Fruit fly (Drosophila melanogaster) whole organism, adult: ENCODE data around the gene beta-Spec.

Experiments used
- CG11617 ChIP-seq: fragments of 200-800 bp; sonication (Bioruptor generic); optimal IDR thresholded peaks from 2 replicates; lab custom pipeline; 2017; ENCODE audit warnings: mild to moderate bottlenecking, missing biosample characterization, missing genetic modification reagents, missing genetic modification characterization
- CG12768 ChIP-seq: fragments of 200-800 bp; sonication (Bioruptor generic); optimal IDR thresholded peaks from 2 replicates; lab custom pipeline; 2017; ENCODE audit warnings: missing biosample characterization, missing genetic modification characterization, mild to moderate bottlenecking, moderate library complexity, missing genetic modification reagents
- CG14711 ChIP-seq: fragments of 200-800 bp; sonication (Bioruptor generic); optimal IDR thresholded peaks from 2 replicates; lab custom pipeline; 2018; ENCODE audit warnings: missing biosample characterization, mild to moderate bottlenecking, missing genetic modification characterization, moderate library complexity
- CG1620 ChIP-seq: fragments of 200-800 bp; sonication (Bioruptor generic); optimal IDR thresholded peaks from 2 replicates; lab custom pipeline; 2016; ENCODE audit warnings: missing biosample characterization, missing genetic modification characterization
- CG33017 ChIP-seq: fragments of 200-800 bp; sonication (Bioruptor generic); optimal IDR thresholded peaks from 2 replicates; lab custom pipeline; 2018; ENCODE audit warnings: missing biosample characterization, mild to moderate bottlenecking, missing genetic modification characterization, moderate library complexity
- CG5204 ChIP-seq: fragments of 200-800 bp; sonication (Bioruptor generic); optimal IDR thresholded peaks from 2 replicates; lab custom pipeline; 2016; ENCODE audit warnings: missing biosample characterization, missing genetic modification characterization
- CG7045 ChIP-seq: fragments of 200-800 bp; sonication (Bioruptor generic); optimal IDR thresholded peaks from 2 replicates; lab custom pipeline; 2017; ENCODE audit warnings: missing biosample characterization, mild to moderate bottlenecking, missing genetic modification characterization
- CG7101 ChIP-seq: fragments of 200-800 bp; sonication (Bioruptor generic); optimal IDR thresholded peaks from 2 replicates; lab custom pipeline; 2018; ENCODE audit warnings: missing biosample characterization, mild to moderate bottlenecking, missing genetic modification characterization, moderate library complexity
- Clk ChIP-seq: fragments of 200-800 bp; sonication (Bioruptor generic); optimal IDR thresholded peaks from 2 replicates; lab custom pipeline; 2017; ENCODE audit warnings: missing biosample characterization, missing genetic modification characterization
- Crg-1 ChIP-seq: fragments of 200-800 bp; sonication (Bioruptor generic); optimal IDR thresholded peaks from 2 replicates; lab custom pipeline; 2016; ENCODE audit warnings: missing biosample characterization, missing genetic modification characterization
- Hr96 ChIP-seq: fragments of 200-800 bp; sonication (Bioruptor generic); optimal IDR thresholded peaks from 2 replicates; lab custom pipeline; 2016; ENCODE audit warnings: missing biosample characterization, missing genetic modification characterization
- Mnt ChIP-seq: fragments of 200-800 bp; sonication (Bioruptor generic); optimal IDR thresholded peaks from 2 replicates; lab custom pipeline; 2016; ENCODE audit warnings: missing biosample characterization, mild to moderate bottlenecking, missing genetic modification characterization
- bab1 ChIP-seq: fragments of 200-800 bp; sonication (Bioruptor generic); optimal IDR thresholded peaks from 3 replicates; lab custom pipeline; 2019; ENCODE audit warnings: missing biosample characterization, mild to moderate bottlenecking, missing genetic modification characterization, moderate library complexity
- cic ChIP-seq: fragments of 200-800 bp; sonication (Bioruptor generic); optimal IDR thresholded peaks from 2 replicates; lab custom pipeline; 2017; ENCODE audit warnings: missing biosample characterization, mild to moderate bottlenecking, missing genetic modification characterization, moderate library complexity
- cnc ChIP-seq, 2 experiments: fragments of >200 bp; optimal IDR thresholded peaks; 2 replicates each; lab custom pipeline; 2017
- kay ChIP-seq: fragments of 200-800 bp; sonication (Bioruptor generic); peaks from one replicate; lab custom pipeline; 2016; ENCODE audit warnings: missing biosample characterization, missing genetic modification characterization, borderline replicate concordance
- ovo ChIP-seq: fragments of 200-800 bp; sonication (Bioruptor generic); optimal IDR thresholded peaks from 2 replicates; lab custom pipeline; 2016; ENCODE audit warnings: missing biosample characterization, missing genetic modification characterization
- pad ChIP-seq: fragments of 200-800 bp; sonication (Bioruptor generic); optimal IDR thresholded peaks from 3 replicates; lab custom pipeline; 2017; ENCODE audit warnings: missing biosample characterization, missing genetic modification characterization, mild to moderate bottlenecking, moderate library complexity, missing genetic modification reagents
- tj ChIP-seq: fragments of 200-800 bp; sonication (Bioruptor generic); optimal IDR thresholded peaks from 3 replicates; lab custom pipeline; 2017; ENCODE audit warnings: missing biosample characterization, mild to moderate bottlenecking, missing genetic modification characterization, moderate library complexity
- toe ChIP-seq: fragments of 200-800 bp; sonication (Bioruptor generic); optimal IDR thresholded peaks from 2 replicates; lab custom pipeline; 2016; ENCODE audit warnings: missing biosample characterization, missing genetic modification characterization

Gene beta-Spec

DNA sequence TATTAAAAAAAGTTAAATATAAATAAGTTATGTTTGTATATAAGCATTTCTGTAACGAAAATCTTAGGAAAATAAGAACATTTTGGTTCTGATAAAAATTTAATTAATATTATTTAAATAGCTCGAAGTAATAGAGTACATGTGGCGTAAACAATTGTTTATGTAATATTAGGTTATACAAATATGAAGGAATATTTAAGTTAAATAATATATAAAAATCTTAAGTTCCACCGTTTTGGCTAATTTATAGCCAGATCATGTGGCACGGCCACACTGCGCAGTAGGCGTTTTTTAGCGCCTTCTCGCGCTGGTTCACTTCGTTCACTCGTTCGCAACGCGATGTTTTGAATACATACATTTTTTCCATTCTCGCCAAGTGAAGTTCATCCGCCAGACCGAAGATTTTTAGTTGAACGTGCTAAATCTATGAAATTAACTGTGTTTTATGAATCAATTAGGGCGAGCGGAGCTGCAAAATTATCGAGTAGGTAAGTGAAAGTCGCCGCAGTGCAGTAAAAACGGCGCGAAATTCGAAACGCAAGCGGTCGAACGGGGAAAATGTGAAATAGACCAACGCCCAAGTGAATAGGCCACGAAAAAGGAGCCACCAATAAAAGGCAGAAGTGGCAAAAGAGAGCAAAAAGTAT is at the start of gene beta-Spec:
Gene beta-Spec, plus strand, starts transcription at position 323 of the 647 bp plus-strand sequence.
- TF ChIP-seq CG14711: no peak
- TF ChIP-seq bab1 (GFP tag; lab: Kevin White, UChicago): peak; percentile 40

DNA sequence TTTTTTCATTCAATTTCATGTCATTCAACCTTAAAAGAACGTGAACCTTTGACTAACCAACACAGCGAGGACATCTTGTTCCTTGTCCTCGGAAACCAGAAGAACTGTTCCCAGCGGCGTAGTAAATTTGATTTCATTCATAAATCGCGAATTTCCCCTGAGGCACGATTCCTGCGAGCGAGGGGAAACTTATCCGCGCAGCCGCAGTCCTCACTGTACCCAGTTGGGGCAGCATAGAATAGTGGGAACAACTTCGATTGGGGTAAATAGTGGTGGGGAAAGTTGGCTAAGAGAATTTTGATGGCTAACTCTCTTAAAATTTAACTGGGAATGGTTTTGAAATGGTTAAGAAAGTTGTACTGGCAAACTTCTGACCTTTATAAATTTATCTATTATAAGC is 45.7 kb upstream of the beta-Spec start:
- TF ChIP-seq Clk (GFP tag; lab: Kevin White, UChicago) (no peak), pad (GFP tag; lab: Kevin White, UChicago) (peak; percentile 92)

dm6 chrX:17622187-17622586 is 35.0 kb upstream of the beta-Spec start:
- TF ChIP-seq CG1620 (GFP tag; lab: Kevin White, UChicago) (no peak), cic (GFP tag; lab: Kevin White, UChicago) (no peak), tj (no peak), CG5204 (GFP tag; lab: Kevin White, UChicago) (no peak), Clk (GFP tag; lab: Kevin White, UChicago) (no peak), toe (no peak), CG12768 (GFP tag; lab: Kevin White, UChicago) (no peak), CG7101 (tag; lab: Kevin White, UChicago) (no peak), kay (GFP tag; lab: Kevin White, UChicago) (no peak), CG33017 (tag; lab: Kevin White, UChicago) (no peak)

- TF ChIP-seq CG7101 (tag; lab: Kevin White, UChicago) (no peak), CG14711 (no peak), CG7045 (GFP tag; lab: Kevin White, UChicago) (no peak), Clk (GFP tag; lab: Kevin White, UChicago) (no peak), pad (GFP tag; lab: Kevin White, UChicago) (no peak), CG12768 (GFP tag; lab: Kevin White, UChicago) (no peak), Hr96 (GFP tag; lab: Kevin White, UChicago) (no peak), ovo (GFP tag; lab: Kevin White, UChicago) (no peak), toe (no peak), Crg-1 (GFP tag; lab: Kevin White, UChicago) (no peak), cnc (optimal IDR thresholded peaks at IDR 0.05; lab: Kevin White, UChicago) (no peak), CG33017 (tag; lab: Kevin White, UChicago) (no peak), tj (peak; percentile 99), cic (GFP tag; lab: Kevin White, UChicago) (no peak), CG5204 (GFP tag; lab: Kevin White, UChicago) (no peak), kay (GFP tag; lab: Kevin White, UChicago) (peak; percentile 97)
Observed at dm6 chrX:17624223-17624982, 32.8 kb upstream of the beta-Spec start.

DNA sequence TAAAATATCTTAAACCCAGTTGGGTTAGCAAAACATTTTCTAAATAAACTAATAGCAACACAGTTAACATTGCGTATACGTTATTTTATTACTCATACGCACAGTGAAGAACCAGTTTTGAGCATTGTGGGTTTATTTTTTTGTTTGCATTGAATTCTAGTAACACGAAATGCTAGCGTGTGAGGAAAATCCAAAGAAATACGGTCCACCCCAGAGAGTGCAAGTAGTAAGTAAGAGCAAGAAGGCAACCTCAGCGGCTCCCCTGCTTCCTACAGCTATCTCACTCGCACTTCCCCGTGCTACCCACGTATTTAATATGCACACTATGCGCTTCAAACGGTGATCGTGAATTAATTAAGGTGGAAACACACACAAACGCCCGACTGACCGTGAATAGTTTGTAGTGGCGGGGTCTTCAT is 32.2 kb upstream of the beta-Spec start:
- TF ChIP-seq CG1620 (GFP tag; lab: Kevin White, UChicago) (peak; percentile 97), toe (peak; percentile 88), bab1 (GFP tag; lab: Kevin White, UChicago) (peak; percentile 99), Hr96 (GFP tag; lab: Kevin White, UChicago) (peak; percentile 98), CG7101 (tag; lab: Kevin White, UChicago) (peak; percentile 99), kay (GFP tag; lab: Kevin White, UChicago) (peak; percentile 54), cnc (optimal IDR thresholded peaks at IDR 0.05; lab: Kevin White, UChicago) (no peak), CG12768 (GFP tag; lab: Kevin White, UChicago) (peak; percentile 94), tj (peak; percentile 98), CG7045 (GFP tag; lab: Kevin White, UChicago) (peak; percentile 90), Mnt (GFP tag; lab: Kevin White, UChicago) (peak; percentile 96), CG11617 (GFP tag; lab: Kevin White, UChicago) (peak; percentile 99), CG14711 (peak; percentile 96), Clk (GFP tag; lab: Kevin White, UChicago) (peak; percentile 85), pad (GFP tag; lab: Kevin White, UChicago) (peak; percentile 93), ovo (GFP tag; lab: Kevin White, UChicago) (peak; percentile 90), CG33017 (tag; lab: Kevin White, UChicago) (peak; percentile 96), cic (GFP tag; lab: Kevin White, UChicago) (peak; percentile 68), Crg-1 (GFP tag; lab: Kevin White, UChicago) (peak; percentile 97), CG5204 (GFP tag; lab: Kevin White, UChicago) (peak; percentile 93)

DNA sequence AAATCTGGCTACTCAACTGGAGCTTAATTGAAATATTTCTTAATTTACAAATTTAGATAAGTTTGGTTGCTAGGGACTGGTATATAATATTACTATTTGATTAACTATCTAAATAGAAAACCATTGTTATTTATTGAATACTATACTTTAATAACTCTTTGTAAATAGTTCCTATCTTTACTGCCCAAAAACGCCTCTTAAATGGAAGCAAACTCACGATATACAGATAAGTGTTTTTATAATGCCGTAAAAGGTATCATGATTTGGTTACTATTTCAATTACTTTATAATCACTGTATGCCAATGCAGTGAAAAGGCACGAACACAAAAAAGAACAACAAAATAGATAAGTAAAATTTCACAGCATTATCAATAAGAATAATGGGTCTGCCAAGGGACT is 31.3 kb upstream of the beta-Spec start:
- TF ChIP-seq Crg-1 (GFP tag; lab: Kevin White, UChicago) (no peak), CG33017 (tag; lab: Kevin White, UChicago) (peak; percentile 66), CG14711 (peak; percentile 47), tj (no peak), pad (GFP tag; lab: Kevin White, UChicago) (peak; percentile 6), cic (GFP tag; lab: Kevin White, UChicago) (peak; percentile 56), CG7101 (tag; lab: Kevin White, UChicago) (peak; percentile 71), bab1 (GFP tag; lab: Kevin White, UChicago) (peak; percentile 33), CG11617 (GFP tag; lab: Kevin White, UChicago) (peak; percentile 45), kay (GFP tag; lab: Kevin White, UChicago) (peak; percentile 26)
